Worm (Caenorhabditis elegans) whole organism, late embryonic: ENCODE measurements around the gene hsp-16.2.

Experiments used
- C38D4.7 ChIP-seq: fragments of 200-800 bp; sonication (Bioruptor generic); optimal IDR thresholded peaks from 2 replicates; lab custom pipeline; 2018; ENCODE audit warnings: mild to moderate bottlenecking, missing genetic modification characterization, moderate library complexity, missing compliant biosample characterization
- F13H6.1 ChIP-seq: sonication (generic microtip); optimal IDR thresholded peaks from 2 replicates; lab custom pipeline; 2016; ENCODE audit warnings: missing genetic modification characterization, missing compliant biosample characterization
- K02D7.2 ChIP-seq: sonication (generic microtip); optimal IDR thresholded peaks from 2 replicates; lab custom pipeline; 2017; ENCODE audit warnings: mild to moderate bottlenecking, missing genetic modification characterization, missing compliant biosample characterization
- T23F11.4 ChIP-seq: fragments of 200-800 bp; sonication (Bioruptor generic); optimal IDR thresholded peaks from 2 replicates; lab custom pipeline; 2018; ENCODE audit warnings: mild to moderate bottlenecking, missing genetic modification characterization, missing compliant biosample characterization
- Y22D7AL.16 ChIP-seq: sonication (generic microtip); optimal IDR thresholded peaks from 2 replicates; lab custom pipeline; 2016; ENCODE audit warnings: missing genetic modification characterization, missing compliant biosample characterization
- ama-1 ChIP-seq: fragments of 150-350 bp; optimal IDR thresholded peaks from 2 replicates; lab custom pipeline; 2014
- ceh-19 ChIP-seq: fragments of 200-800 bp; sonication (Bioruptor generic); optimal IDR thresholded peaks from 2 replicates; lab custom pipeline; 2018; ENCODE audit warnings: mild to moderate bottlenecking, missing genetic modification characterization, missing compliant biosample characterization
- ceh-24 ChIP-seq: sonication (generic microtip); optimal IDR thresholded peaks from 2 replicates; lab custom pipeline; 2016; ENCODE audit warnings: mild to moderate bottlenecking, missing genetic modification characterization, missing compliant biosample characterization
- ceh-30 ChIP-seq: fragments of 150-350 bp; optimal IDR thresholded peaks from 2 replicates; lab custom pipeline; 2014; ENCODE audit warnings: missing biosample characterization, missing genetic modification characterization
- ceh-31 ChIP-seq: sonication (generic microtip); optimal IDR thresholded peaks from 2 replicates; lab custom pipeline; 2016; ENCODE audit warnings: missing genetic modification characterization, missing compliant biosample characterization
- ceh-34 ChIP-seq: sonication (generic microtip); optimal IDR thresholded peaks from 2 replicates; lab custom pipeline; 2016; ENCODE audit warnings: mild to moderate bottlenecking, missing genetic modification characterization, missing compliant biosample characterization
- ceh-48 ChIP-seq: sonication (generic microtip); optimal IDR thresholded peaks from 2 replicates; lab custom pipeline; 2016; ENCODE audit warnings: missing genetic modification characterization, inconsistent platforms, missing compliant biosample characterization
- ceh-9 ChIP-seq: sonication (generic microtip); optimal IDR thresholded peaks from 2 replicates; lab custom pipeline; 2016; ENCODE audit warnings: mild to moderate bottlenecking, missing genetic modification characterization, inconsistent platforms, missing compliant biosample characterization
- dve-1 ChIP-seq: sonication (generic microtip); optimal IDR thresholded peaks from 2 replicates; lab custom pipeline; 2017; ENCODE audit warnings: antibody characterized with exemption, mild to moderate bottlenecking, missing genetic modification characterization, missing compliant biosample characterization
- elt-2 ChIP-seq: sonication (generic microtip); optimal IDR thresholded peaks from 2 replicates; lab custom pipeline; 2016; ENCODE audit warnings: missing genetic modification reagents, missing genetic modification characterization, missing compliant biosample characterization
- ets-4 ChIP-seq: sonication (generic microtip); optimal IDR thresholded peaks from 2 replicates; lab custom pipeline; 2016; ENCODE audit warnings: missing genetic modification characterization, missing compliant biosample characterization
- eyg-1 ChIP-seq: sonication (generic microtip); optimal IDR thresholded peaks from 2 replicates; lab custom pipeline; 2016; ENCODE audit warnings: missing genotype, missing genetic modification characterization, missing compliant biosample characterization
- fax-1 ChIP-seq: sonication (generic microtip); optimal IDR thresholded peaks from 2 replicates; lab custom pipeline; 2016; ENCODE audit warnings: missing genotype, missing genetic modification characterization, missing compliant biosample characterization
- fkh-6 ChIP-seq: sonication (generic microtip); optimal IDR thresholded peaks from 2 replicates; lab custom pipeline; 2016; ENCODE audit warnings: missing genetic modification characterization, missing compliant biosample characterization
- hlh-30 ChIP-seq: sonication (generic microtip); optimal IDR thresholded peaks from 2 replicates; lab custom pipeline; 2017; ENCODE audit warnings: antibody characterized with exemption, missing genetic modification characterization, missing compliant biosample characterization; ENCODE audit not compliant: insufficient read depth
- lim-6 ChIP-seq: sonication (generic microtip); optimal IDR thresholded peaks from 2 replicates; lab custom pipeline; 2016; ENCODE audit warnings: missing genetic modification characterization, missing compliant biosample characterization
- lin-11 ChIP-seq: fragments of 200-800 bp; sonication (Bioruptor generic); optimal IDR thresholded peaks from 2 replicates; lab custom pipeline; 2018; ENCODE audit warnings: mild to moderate bottlenecking, missing genetic modification characterization, missing compliant biosample characterization
- mec-3 ChIP-seq: sonication (generic microtip); optimal IDR thresholded peaks from 2 replicates; lab custom pipeline; 2016; ENCODE audit warnings: borderline replicate concordance, missing genetic modification characterization, missing compliant biosample characterization
- nfya-1 ChIP-seq: sonication (generic microtip); optimal IDR thresholded peaks from 2 replicates; lab custom pipeline; 2017; ENCODE audit warnings: missing genetic modification characterization, mild to moderate bottlenecking, missing compliant biosample characterization, antibody characterized with exemption, moderate library complexity
- nhr-11 ChIP-seq: fragments of 150-350 bp; optimal IDR thresholded peaks from 2 replicates; lab custom pipeline; 2014; ENCODE audit warnings: missing biosample characterization, missing genetic modification characterization
- nhr-232 ChIP-seq: sonication (generic microtip); optimal IDR thresholded peaks from 2 replicates; lab custom pipeline; 2016; ENCODE audit warnings: missing genetic modification characterization, missing compliant biosample characterization
- pag-3 ChIP-seq: sonication (generic microtip); optimal IDR thresholded peaks from 2 replicates; lab custom pipeline; 2016; ENCODE audit warnings: missing compliant biosample characterization, missing genetic modification characterization, borderline replicate concordance
- pat-9 ChIP-seq: fragments of 200-800 bp; sonication (Bioruptor generic); optimal IDR thresholded peaks from 2 replicates; lab custom pipeline; 2018; ENCODE audit warnings: mild to moderate bottlenecking, missing genetic modification characterization, moderate library complexity, missing compliant biosample characterization
- pax-1 ChIP-seq: fragments of 150-350 bp; optimal IDR thresholded peaks from 2 replicates; lab custom pipeline; 2014; ENCODE audit warnings: missing biosample characterization, missing genetic modification characterization
- pha-4 ChIP-seq: fragments of 150-350 bp; optimal IDR thresholded peaks from 2 replicates; lab custom pipeline; 2018; ENCODE audit warnings: missing biosample characterization, missing genetic modification reagents, missing genetic modification characterization
- pros-1 ChIP-seq: fragments of 150-350 bp; optimal IDR thresholded peaks from 2 replicates; lab custom pipeline; 2014; ENCODE audit warnings: missing biosample characterization, missing genetic modification reagents, missing genetic modification characterization
- ref-2 ChIP-seq: sonication (generic microtip); optimal IDR thresholded peaks from 2 replicates; lab custom pipeline; 2016; ENCODE audit warnings: missing genetic modification characterization, missing compliant biosample characterization
- rnt-1 ChIP-seq: sonication (generic microtip); optimal IDR thresholded peaks from 2 replicates; lab custom pipeline; 2016; ENCODE audit warnings: missing genetic modification characterization, missing compliant biosample characterization
- sox-2 ChIP-seq: fragments of 200-800 bp; sonication (Bioruptor generic); IDR thresholded peaks from 2 replicates; pipeline ENCODE4 v1.3.6; 2022; ENCODE audit warnings: missing genetic modification reagents, missing genetic modification characterization, missing compliant biosample characterization
- sox-4 ChIP-seq: sonication (generic microtip); optimal IDR thresholded peaks from 2 replicates; lab custom pipeline; 2017; ENCODE audit warnings: mild to moderate bottlenecking, missing genetic modification characterization, inconsistent platforms, missing compliant biosample characterization
- syd-9 ChIP-seq: sonication (generic microtip); optimal IDR thresholded peaks from 2 replicates; lab custom pipeline; 2016; ENCODE audit warnings: mild to moderate bottlenecking, missing genetic modification characterization, moderate library complexity, missing compliant biosample characterization
- unc-42 ChIP-seq: sonication (generic microtip); optimal IDR thresholded peaks from 2 replicates; lab custom pipeline; 2016; ENCODE audit warnings: missing genotype, missing genetic modification characterization, missing compliant biosample characterization
- unc-55 ChIP-seq: sonication (generic microtip); optimal IDR thresholded peaks from 2 replicates; lab custom pipeline; 2017; ENCODE audit warnings: missing biosample characterization, missing genetic modification reagents, missing genetic modification characterization
- unc-86 ChIP-seq: sonication (generic microtip); optimal IDR thresholded peaks from 2 replicates; lab custom pipeline; 2016; ENCODE audit warnings: missing genetic modification characterization, missing compliant biosample characterization
- zip-5 ChIP-seq: sonication (generic microtip); optimal IDR thresholded peaks from 2 replicates; lab custom pipeline; 2016; ENCODE audit warnings: missing genetic modification characterization, missing compliant biosample characterization
- ztf-16 ChIP-seq: sonication (generic microtip); optimal IDR thresholded peaks from 2 replicates; lab custom pipeline; 2017; ENCODE audit warnings: missing genetic modification characterization, missing compliant biosample characterization

The hsp-16.2 gene

DNA sequence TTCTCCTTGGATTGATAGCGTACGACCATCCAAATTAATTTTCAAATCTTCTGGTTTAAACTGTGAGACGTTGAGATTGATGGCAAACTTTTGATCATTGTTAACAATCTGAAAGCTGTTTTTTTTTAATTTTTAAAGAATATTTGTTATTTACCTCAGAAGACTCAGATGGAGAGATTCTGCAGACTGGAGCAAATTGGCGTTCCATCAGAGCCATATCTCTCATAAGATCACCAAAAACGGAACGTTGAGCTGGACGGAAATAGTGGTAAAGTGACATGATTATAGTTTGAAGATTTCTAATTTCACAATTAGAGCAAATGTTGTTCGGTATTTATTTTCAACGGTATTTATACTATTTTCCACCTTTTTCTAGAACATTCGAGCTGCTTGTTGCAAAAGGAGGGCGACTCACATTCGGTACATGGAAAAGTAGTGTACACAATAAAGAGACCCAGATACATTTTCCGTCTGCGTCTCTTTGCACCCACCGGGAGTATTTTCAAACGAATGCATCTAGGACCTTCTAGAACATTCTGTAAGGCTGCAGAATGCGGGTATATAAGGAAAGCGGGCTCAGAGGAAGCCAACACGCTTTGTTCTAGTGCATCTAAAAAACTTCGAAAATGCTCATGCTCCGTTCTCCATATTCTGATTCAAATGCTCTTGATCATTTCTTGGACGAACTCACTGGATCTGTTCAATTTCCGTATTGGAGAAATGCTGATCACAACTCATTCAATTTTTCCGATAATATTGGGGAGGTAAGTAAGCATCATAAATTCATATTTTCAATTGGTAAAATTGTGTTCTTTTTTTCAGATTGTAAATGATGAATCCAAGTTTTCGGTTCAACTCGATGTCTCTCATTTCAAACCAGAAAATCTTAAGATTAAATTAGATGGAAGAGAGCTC lies at the start of gene hsp-16.2, which contains the start of gene hsp-16.41:
Gene hsp-16.2 (minus strand): TSS at position 313 of the 915 bp plus-strand sequence.
Gene hsp-16.41 (plus strand): TSS at position 534 of the 915 bp plus-strand sequence.
- TF ChIP-seq C38D4.7 (GFP tag; lab: Kevin White, UChicago) (no peak), fkh-6 (tag; lab: Kevin White, UChicago) (no peak), ref-2 (tag; lab: Kevin White, UChicago) (peak; percentile 34), pax-1 (tag; lab: Kevin White, UChicago) (peak; percentile 11), syd-9 (no peak), ceh-30 (tag; lab: Kevin White, UChicago) (peak; percentile 62), lim-6 (tag; lab: Kevin White, UChicago) (no peak), nhr-11 (no peak), hlh-30 (no peak), pat-9 (tag; lab: Kevin White, UChicago) (peak; percentile 22), eyg-1 (tag; lab: Kevin White, UChicago) (no peak), T23F11.4 (GFP tag; lab: Kevin White, UChicago) (no peak), K02D7.2 (tag; lab: Kevin White, UChicago) (no peak), zip-5 (tag; lab: Kevin White, UChicago) (no peak), ceh-34 (peak; percentile 55), mec-3 (tag; lab: Kevin White, UChicago) (no peak), ceh-48 (tag; lab: Kevin White, UChicago) (no peak), ama-1 (lab: Kevin White, UChicago) (no peak), fax-1 (tag; lab: Kevin White, UChicago) (no peak), pag-3 (no peak), pros-1 (tag; lab: Kevin White, UChicago) (no peak), nhr-232 (no peak), ceh-9 (no peak), sox-4 (tag; lab: Kevin White, UChicago) (no peak), F13H6.1 (tag; lab: Kevin White, UChicago) (no peak), unc-55 (GFP tag; lab: Kevin White, UChicago) (peak; percentile 60), sox-2 (GFP tag; lab: Robert Waterston, UW) (no peak), rnt-1 (tag; lab: Kevin White, UChicago) (no peak), dve-1 (tag; lab: Kevin White, UChicago) (no peak), unc-42 (tag; lab: Kevin White, UChicago) (no peak), unc-86 (tag; lab: Kevin White, UChicago) (peak; percentile 10), elt-2 (tag; lab: Kevin White, UChicago) (peak; percentile 10), lin-11 (tag; lab: Kevin White, UChicago) (no peak), nfya-1 (tag; lab: Kevin White, UChicago) (peak; percentile 63), ceh-31 (tag; lab: Kevin White, UChicago) (peak; percentile 52), Y22D7AL.16 (tag; lab: Kevin White, UChicago) (no peak), ceh-19 (GFP tag; lab: Kevin White, UChicago) (no peak), ceh-24 (tag; lab: Kevin White, UChicago) (no peak), ztf-16 (no peak), ets-4 (tag; lab: Kevin White, UChicago) (peak; percentile 5), pha-4 (no peak)
- TF ChIP-seq, all 69 proteins: peak for 11

DNA sequence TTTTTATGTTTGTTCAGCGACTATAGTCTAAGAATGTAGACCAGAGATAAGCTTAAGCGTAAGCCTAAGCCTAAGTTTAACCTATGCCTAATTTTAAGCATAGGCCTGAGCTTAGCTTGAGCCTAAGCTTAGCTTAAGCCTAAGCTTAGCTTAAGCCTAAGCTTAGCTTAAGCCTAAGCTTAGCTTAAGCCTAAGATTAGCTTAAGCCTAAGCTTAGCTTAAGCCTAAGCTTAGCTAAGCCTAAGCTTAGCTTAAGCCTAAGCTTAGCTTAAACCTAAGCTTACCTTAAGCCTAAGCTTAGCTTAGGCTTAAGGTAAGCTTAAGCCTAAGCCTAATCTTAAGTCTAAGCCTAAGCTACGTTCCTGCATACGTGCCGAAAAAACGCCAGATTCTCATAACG lies 43.8 kb upstream of the hsp-16.2 start:
- TF ChIP-seq unc-86 (tag; lab: Kevin White, UChicago) (no peak), dve-1 (tag; lab: Kevin White, UChicago) (peak; percentile 100)
- TF ChIP-seq, all 69 proteins: peak for 1
